Worm (Caenorhabditis elegans): ENCODE measurements around the gene K04C2.3.

The K04C2.3 gene

ce11 chrIII:6888497-6888896 lies 15.6 kb downstream of the K04C2.3 start:
- TF ChIP-seq lin-13 (GFP tag; optimal IDR thresholded peaks at IDR 0.05) (peak; percentile 26), sem-4 (tag; optimal IDR thresholded peaks at IDR 0.05) (no peak), mab-5 (tag; optimal IDR thresholded peaks at IDR 0.05) (no peak), Y55F3AM.14 (GFP tag; optimal IDR thresholded peaks at IDR 0.05) (no peak), unc-55 (GFP tag; optimal IDR thresholded peaks at IDR 0.05) (peak; percentile 21), C34F6.9 (tag; optimal IDR thresholded peaks at IDR 0.05) (peak; percentile 4), crh-2 (tag; optimal IDR thresholded peaks at IDR 0.05) (peak; percentile 40), unc-39 (tag; optimal IDR thresholded peaks at IDR 0.05) (no peak), nhr-11 (tag; optimal IDR thresholded peaks at IDR 0.05) (no peak), skn-1 (tag; optimal IDR thresholded peaks at IDR 0.05) (no peak), ztf-1 (GFP tag; conservative IDR thresholded peaks at IDR 0.05) (no peak), sma-3 (GFP tag; optimal IDR thresholded peaks at IDR 0.05) (peak; percentile 25), gmeb-1 (tag; optimal IDR thresholded peaks at IDR 0.05) (no peak), sma-9 (GFP tag; optimal IDR thresholded peaks at IDR 0.05) (peak; percentile 32), sma-9 (tag; optimal IDR thresholded peaks at IDR 0.05) (no peak), alr-1 (tag; optimal IDR thresholded peaks at IDR 0.05) (no peak), nhr-21 (tag; optimal IDR thresholded peaks at IDR 0.05) (peak; percentile 49), lsy-2 (tag; optimal IDR thresholded peaks at IDR 0.05) (peak in 1 of 2 experiments; percentile 46), mdl-1 (tag; optimal IDR thresholded peaks at IDR 0.05) (no peak), nhr-25 (tag; optimal IDR thresholded peaks at IDR 0.05) (no peak), nhr-77 (tag; optimal IDR thresholded peaks at IDR 0.05) (no peak), ztf-4 (tag; optimal IDR thresholded peaks at IDR 0.05) (no peak), snpc-4 (tag; optimal IDR thresholded peaks at IDR 0.05) (no peak), nhr-237 (tag; optimal IDR thresholded peaks at IDR 0.05) (no peak), peb-1 (tag; optimal IDR thresholded peaks at IDR 0.05) (no peak)

- peak; percentile 30 for TF ChIP-seq unc-55 (GFP tag; optimal IDR thresholded peaks at IDR 0.05)
- TF ChIP-seq gmeb-1 (tag; optimal IDR thresholded peaks at IDR 0.05) = peak; percentile 55
- no peak for TF ChIP-seq nhr-25 (tag; optimal IDR thresholded peaks at IDR 0.05)
- peak in 1 of 2 experiments; percentile 56 for TF ChIP-seq lsy-2 (tag; optimal IDR thresholded peaks at IDR 0.05)
- TF ChIP-seq ztf-4 (tag; optimal IDR thresholded peaks at IDR 0.05) = no peak
Observed at ce11 chrIII:6888999-6889824, 16.3 kb downstream of the K04C2.3 start, which contains the start of the genes brd-1 and K04C2.2. Gene brd-1 (minus strand): TSS chrIII:6889504. Gene K04C2.2 (plus strand): TSS chrIII:6889774.

ce11 chrIII:6891560-6891959 lies 18.7 kb downstream of the K04C2.3 start, which contains the start of gene K04C2.5:
Gene K04C2.5 (minus strand): TSS chrIII:6891660.
- no peak for TF ChIP-seq aly-2 (tag; optimal IDR thresholded peaks at IDR 0.05)
- no peak for TF ChIP-seq peb-1 (tag; optimal IDR thresholded peaks at IDR 0.05)
- no peak for TF ChIP-seq nhr-237 (tag; optimal IDR thresholded peaks at IDR 0.05)
- no peak for TF ChIP-seq lin-39 (tag; optimal IDR thresholded peaks at IDR 0.05)
- TF ChIP-seq ztf-1 (GFP tag; conservative IDR thresholded peaks at IDR 0.05) = no peak
- TF ChIP-seq lsy-2 (tag; optimal IDR thresholded peaks at IDR 0.05) = no peak
- TF ChIP-seq elt-3 (tag; optimal IDR thresholded peaks at IDR 0.05) = no peak
- TF ChIP-seq elt-1 (tag; optimal IDR thresholded peaks at IDR 0.05) = no peak
- TF ChIP-seq egl-27 (tag; optimal IDR thresholded peaks at IDR 0.05) = no peak
- no peak for TF ChIP-seq lin-11 (tag; optimal IDR thresholded peaks at IDR 0.05)
- no peak for TF ChIP-seq skn-1 (tag; optimal IDR thresholded peaks at IDR 0.05)
- TF ChIP-seq unc-62 (GFP tag; optimal IDR thresholded peaks at IDR 0.05) = no peak
- no peak for TF ChIP-seq crh-2 (tag; optimal IDR thresholded peaks at IDR 0.05)
- TF ChIP-seq ZK546.5 (tag; optimal IDR thresholded peaks at IDR 0.05) = no peak
- no peak for TF ChIP-seq nhr-12 (tag; optimal IDR thresholded peaks at IDR 0.05)
- TF ChIP-seq sma-3 (GFP tag; optimal IDR thresholded peaks at IDR 0.05) = no peak
- TF ChIP-seq mbf-1 (tag; optimal IDR thresholded peaks at IDR 0.05) = no peak
- no peak for TF ChIP-seq snpc-4 (tag; optimal IDR thresholded peaks at IDR 0.05)

ce11 chrIII:6895166-6895565 lies 22.3 kb downstream of the K04C2.3 start:
- TF ChIP-seq sem-4 (tag; optimal IDR thresholded peaks at IDR 0.05) (peak; percentile 8), sma-3 (GFP tag; optimal IDR thresholded peaks at IDR 0.05) (peak; percentile 68), ama-1 (optimal IDR thresholded peaks at IDR 0.05) (peak; percentile 9), lin-11 (tag; optimal IDR thresholded peaks at IDR 0.05) (no peak), ceh-82 (tag; optimal IDR thresholded peaks at IDR 0.05) (no peak), gmeb-1 (tag; optimal IDR thresholded peaks at IDR 0.05) (peak; percentile 62), egl-27 (tag; optimal IDR thresholded peaks at IDR 0.05) (peak; percentile 75), nhr-6 (tag; optimal IDR thresholded peaks at IDR 0.05) (peak; percentile 67), ZK546.5 (tag; optimal IDR thresholded peaks at IDR 0.05) (no peak), skn-1 (tag; optimal IDR thresholded peaks at IDR 0.05) (no peak), lsy-2 (tag; optimal IDR thresholded peaks at IDR 0.05) (peak; percentile 17 to 82), lin-13 (GFP tag; optimal IDR thresholded peaks at IDR 0.05) (peak; percentile 14), nhr-237 (tag; optimal IDR thresholded peaks at IDR 0.05) (no peak), nhr-77 (tag; optimal IDR thresholded peaks at IDR 0.05) (no peak), nhr-10 (tag; optimal IDR thresholded peaks at IDR 0.05) (no peak), dmd-4 (tag; optimal IDR thresholded peaks at IDR 0.05) (no peak), snpc-4 (tag; optimal IDR thresholded peaks at IDR 0.05) (no peak), elt-3 (tag; optimal IDR thresholded peaks at IDR 0.05) (no peak), alr-1 (tag; optimal IDR thresholded peaks at IDR 0.05) (no peak), sma-9 (GFP tag; optimal IDR thresholded peaks at IDR 0.05) (peak; percentile 88), sma-9 (tag; optimal IDR thresholded peaks at IDR 0.05) (no peak), lin-39 (tag; optimal IDR thresholded peaks at IDR 0.05) (no peak), nhr-12 (tag; optimal IDR thresholded peaks at IDR 0.05) (no peak), nhr-11 (tag; optimal IDR thresholded peaks at IDR 0.05) (no peak), nhr-129 (tag; optimal IDR thresholded peaks at IDR 0.05) (peak; percentile 83), elt-1 (tag; optimal IDR thresholded peaks at IDR 0.05) (no peak), blmp-1 (tag; optimal IDR thresholded peaks at IDR 0.05; ENCODE audit: insufficient read depth) (peak; percentile 32), Y55F3AM.14 (GFP tag; optimal IDR thresholded peaks at IDR 0.05) (no peak), ztf-4 (tag; optimal IDR thresholded peaks at IDR 0.05) (no peak)

All from whole organism, L2 larva.